Worm (Caenorhabditis elegans): ENCODE results near the gene B0252.3.

B0252.3 gene

DNA sequence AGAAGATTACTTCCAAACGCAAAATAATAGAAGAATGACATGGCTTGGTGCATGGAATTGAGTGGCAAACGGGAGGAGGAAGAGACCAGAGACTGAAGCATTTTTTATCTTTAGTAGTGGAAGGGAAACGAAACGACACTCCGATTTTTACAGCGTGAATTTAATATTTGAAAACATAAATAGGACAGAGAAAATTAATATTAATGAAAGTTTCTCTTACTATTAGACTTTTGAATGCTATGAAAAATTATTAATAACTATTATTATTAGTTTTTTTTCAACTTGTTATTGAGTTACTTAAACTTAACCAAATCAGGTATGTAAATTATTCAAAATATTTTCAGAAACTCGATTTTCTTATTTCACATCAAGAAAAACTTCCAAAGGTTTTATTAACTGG lies 27.5 kb downstream of the B0252.3 start, which contains the start of gene C44B7.7:
TSS of gene C44B7.7 (minus strand) at position 101 of the 400 bp plus-strand sequence.
- TF ChIP-seq dao-5 (tag; optimal IDR thresholded peaks at IDR 0.05) (no peak), W03F9.2 (tag; optimal IDR thresholded peaks at IDR 0.05) (no peak), him-1 (tag; optimal IDR thresholded peaks at IDR 0.05) (no peak)

DNA sequence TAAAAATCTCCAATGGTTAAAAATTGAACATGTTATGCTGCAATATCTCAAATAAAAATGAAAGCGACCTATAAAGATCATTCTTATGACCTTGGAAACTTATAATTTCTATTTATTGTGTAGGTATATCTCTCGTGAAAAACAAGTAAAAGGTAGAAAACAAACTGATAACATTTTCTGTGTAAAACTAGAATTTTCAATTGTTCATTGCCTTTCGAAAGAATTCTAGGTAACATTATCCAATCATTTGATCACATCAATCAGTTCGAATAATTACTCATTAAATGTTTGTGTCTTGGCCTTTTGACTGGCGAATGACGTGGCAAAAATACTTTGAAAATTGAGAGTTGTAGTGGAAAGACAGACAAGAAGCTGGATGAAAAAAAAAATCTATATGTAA lies 29.7 kb downstream of the B0252.3 start:
- TF ChIP-seq W03F9.2 (tag; optimal IDR thresholded peaks at IDR 0.05) (no peak), him-1 (tag; optimal IDR thresholded peaks at IDR 0.05) (no peak), dao-5 (tag; optimal IDR thresholded peaks at IDR 0.05) (no peak)

DNA sequence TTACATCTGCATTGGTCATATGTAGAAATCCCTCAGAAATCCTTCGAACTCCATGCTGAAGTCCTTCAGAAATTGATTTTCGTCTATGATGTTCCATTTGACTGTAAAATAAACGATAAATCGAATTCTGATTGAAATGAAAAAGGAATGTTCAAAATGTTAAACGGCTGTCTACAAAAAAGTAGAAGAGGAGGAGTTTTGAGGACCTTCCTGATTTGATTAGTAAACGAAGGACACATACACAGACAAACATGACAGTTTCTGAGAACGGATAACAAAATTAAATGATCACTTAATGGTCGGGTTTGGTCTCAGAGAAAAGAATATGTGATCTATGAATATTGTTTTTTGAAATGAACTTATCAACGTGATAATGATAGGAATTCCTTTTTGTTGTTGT lies 30.6 kb downstream of the B0252.3 start, which contains the start of gene slc-36.5:
TSS of gene slc-36.5 (minus strand) at position 101 of the 400 bp plus-strand sequence.
- TF ChIP-seq W03F9.2 (tag; optimal IDR thresholded peaks at IDR 0.05) (no peak), him-1 (tag; optimal IDR thresholded peaks at IDR 0.05) (no peak), dao-5 (tag; optimal IDR thresholded peaks at IDR 0.05) (no peak)

DNA sequence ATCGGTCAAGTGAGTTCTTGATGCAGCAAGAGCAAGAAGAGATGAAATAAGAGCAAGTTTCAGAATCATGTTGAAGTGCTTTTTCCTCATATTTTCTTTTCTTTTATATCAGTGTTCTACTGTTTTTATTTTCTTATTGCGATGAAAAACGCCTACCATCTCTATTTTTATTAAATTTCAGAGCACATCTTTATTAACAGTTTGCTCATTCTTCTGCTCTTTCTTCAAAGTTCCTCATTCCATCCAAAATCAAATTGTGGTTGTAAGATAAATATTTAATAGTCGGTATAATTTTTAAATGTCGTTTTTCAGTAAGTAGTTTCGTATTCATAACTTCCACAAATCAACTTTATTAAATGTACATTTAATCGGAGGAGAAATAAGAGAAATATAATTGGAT lies 35.1 kb downstream of the B0252.3 start, which contains the start of gene C44B7.5:
TSS of gene C44B7.5 (minus strand) at position 101 of the 400 bp plus-strand sequence.
- TF ChIP-seq W03F9.2 (tag; optimal IDR thresholded peaks at IDR 0.05) (no peak), dao-5 (tag; optimal IDR thresholded peaks at IDR 0.05) (no peak), him-1 (tag; optimal IDR thresholded peaks at IDR 0.05) (no peak)

DNA sequence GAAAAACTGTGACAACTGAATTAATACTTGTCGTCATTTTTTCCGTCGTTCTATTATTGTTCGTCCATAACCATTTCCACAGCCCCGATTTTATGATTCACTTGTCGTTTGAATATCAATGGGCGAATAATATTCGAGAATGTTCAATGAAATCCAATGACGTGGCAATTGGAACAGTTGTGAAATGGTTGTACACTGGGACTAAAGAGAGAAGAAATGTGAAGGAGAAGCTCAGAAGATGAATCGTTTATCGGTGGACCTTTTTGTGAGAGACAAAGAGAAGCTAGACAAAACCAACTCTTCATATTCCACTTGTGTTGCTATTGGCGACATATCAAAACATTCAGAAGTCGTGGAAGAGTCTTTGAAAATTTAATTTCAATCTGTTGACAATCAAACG lies 36.8 kb downstream of the B0252.3 start, which contains the start of gene clhm-1:
TSS of gene clhm-1 (minus strand) at position 207 of the 400 bp plus-strand sequence.
- TF ChIP-seq dao-5 (tag; optimal IDR thresholded peaks at IDR 0.05) (no peak), W03F9.2 (tag; optimal IDR thresholded peaks at IDR 0.05) (no peak), him-1 (tag; optimal IDR thresholded peaks at IDR 0.05) (no peak)

DNA sequence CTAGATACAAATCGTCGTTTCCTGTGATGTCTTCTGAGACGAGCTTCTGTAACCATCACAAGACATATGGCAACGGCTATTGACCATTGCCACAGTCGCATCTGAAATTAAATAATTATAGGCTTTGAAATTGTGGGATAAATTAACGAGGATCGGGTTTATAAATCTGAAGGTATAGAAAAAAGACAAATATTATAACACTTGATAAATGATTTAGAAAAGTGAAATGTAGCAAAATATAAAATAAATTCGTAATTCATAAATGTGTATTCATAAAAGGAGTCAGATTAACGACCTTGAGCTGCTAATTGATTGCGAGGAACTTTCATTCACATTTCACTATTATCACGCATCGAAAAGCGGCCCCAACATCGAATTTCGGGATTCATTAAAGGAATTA lies 43.9 kb downstream of the B0252.3 start, which contains the start of gene aff-1:
TSS of gene aff-1 (minus strand) at position 101 of the 400 bp plus-strand sequence.
- TF ChIP-seq W03F9.2 (tag; optimal IDR thresholded peaks at IDR 0.05) (no peak), him-1 (tag; optimal IDR thresholded peaks at IDR 0.05) (no peak), dao-5 (tag; optimal IDR thresholded peaks at IDR 0.05) (no peak)

DNA sequence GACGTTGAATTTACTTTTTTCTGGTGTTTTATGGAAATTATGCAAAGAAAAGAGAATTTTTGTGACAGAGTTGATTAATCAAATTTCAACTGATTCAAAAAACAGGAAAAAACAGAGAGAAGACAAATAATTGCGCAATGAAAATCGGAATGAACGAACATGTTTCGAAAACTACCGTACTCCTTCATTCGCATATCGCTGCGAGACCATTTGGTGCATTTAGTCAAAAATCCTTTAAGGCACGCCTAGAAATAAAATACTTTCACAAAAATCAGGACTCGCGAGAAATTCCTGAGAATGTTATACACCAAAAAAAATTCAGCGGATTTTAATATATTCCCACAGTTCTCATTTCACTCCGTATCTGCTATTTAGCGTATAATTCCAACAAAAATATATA lies 47.5 kb downstream of the B0252.3 start:
- no peak for TF ChIP-seq W03F9.2 (tag; optimal IDR thresholded peaks at IDR 0.05)
- no peak for TF ChIP-seq him-1 (tag; optimal IDR thresholded peaks at IDR 0.05)
- TF ChIP-seq dao-5 (tag; optimal IDR thresholded peaks at IDR 0.05) = no peak

DNA sequence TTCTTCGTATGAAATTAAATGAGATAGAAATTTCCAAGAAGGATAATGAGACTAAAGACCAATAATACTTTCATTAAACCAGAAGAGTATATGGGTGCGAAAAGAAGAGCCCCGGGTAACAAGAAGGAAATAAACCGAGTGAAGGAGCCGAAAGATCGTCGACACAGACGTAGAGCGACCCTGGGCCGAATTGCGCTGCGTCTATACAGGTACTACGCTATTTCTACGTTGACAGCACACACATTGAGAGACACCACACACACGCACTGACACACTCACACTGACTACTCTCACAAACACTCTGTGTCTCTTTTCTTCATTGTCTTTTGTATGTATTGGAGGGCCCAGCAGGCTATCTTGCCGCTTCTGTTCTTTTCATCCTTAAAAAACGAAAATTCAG lies 48.7 kb downstream of the B0252.3 start:
- TF ChIP-seq dao-5 (tag; optimal IDR thresholded peaks at IDR 0.05) = no peak
- no peak for TF ChIP-seq W03F9.2 (tag; optimal IDR thresholded peaks at IDR 0.05)
- TF ChIP-seq him-1 (tag; optimal IDR thresholded peaks at IDR 0.05) = no peak

DNA sequence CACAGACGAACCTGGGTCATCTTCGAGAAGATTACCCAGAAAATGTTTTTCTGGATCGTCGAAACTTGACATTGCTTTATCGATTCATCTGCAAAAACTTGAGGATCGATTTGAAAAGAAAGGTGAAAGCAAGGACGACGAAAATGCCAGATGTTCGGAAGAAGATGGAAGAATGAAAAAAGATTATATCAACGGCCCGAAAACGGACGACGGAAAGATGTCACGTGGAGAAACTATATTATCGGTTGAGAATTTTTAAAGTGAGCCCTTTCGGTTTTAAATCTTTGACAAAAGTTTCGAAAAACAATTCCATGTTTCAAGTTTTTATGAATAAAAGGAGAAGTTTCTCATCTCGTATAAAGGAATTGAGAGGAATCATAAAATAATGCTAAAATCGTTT lies 49.4 kb downstream of the B0252.3 start, which contains the start of gene dnj-5:
TSS of gene dnj-5 (minus strand) at position 101 of the 400 bp plus-strand sequence.
- TF ChIP-seq dao-5 (tag; optimal IDR thresholded peaks at IDR 0.05) (no peak), him-1 (tag; optimal IDR thresholded peaks at IDR 0.05) (no peak), W03F9.2 (tag; optimal IDR thresholded peaks at IDR 0.05) (no peak)

DNA sequence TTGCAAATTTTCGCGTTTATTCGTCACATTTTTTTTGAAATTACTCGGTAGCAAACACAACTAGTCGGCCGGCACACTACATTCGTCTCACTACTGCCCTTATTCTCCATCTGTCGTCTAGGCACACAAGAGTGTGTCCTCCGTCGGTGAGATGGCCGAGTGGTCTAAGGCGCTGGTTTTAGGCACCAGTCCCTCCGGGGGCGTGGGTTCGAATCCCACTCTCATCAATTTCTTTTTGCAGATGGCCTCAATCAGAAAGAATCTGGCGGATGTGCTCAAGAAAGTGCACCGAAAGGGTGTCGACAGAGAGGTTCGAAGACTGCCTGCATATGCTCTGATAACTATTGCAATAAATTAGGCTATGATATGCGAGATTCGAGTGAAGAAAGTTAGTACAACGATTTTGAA lies 54.5 kb downstream of the B0252.3 start:
- peak; percentile 91 for TF ChIP-seq him-1 (tag; optimal IDR thresholded peaks at IDR 0.05)
- peak; percentile 24 for TF ChIP-seq dao-5 (tag; optimal IDR thresholded peaks at IDR 0.05)
- peak; percentile 14 for TF ChIP-seq W03F9.2 (tag; optimal IDR thresholded peaks at IDR 0.05)
